Worm (Caenorhabditis elegans) whole organism, L4 larva: ENCODE results near the gene F26F2.11.

Experiments used
- dmd-9 ChIP-seq: fragments of 200-800 bp; sonication (Bioruptor generic); IDR thresholded peaks from 2 replicates; pipeline ENCODE4 v1.3.6; 2022; ENCODE audit warnings: missing genetic modification reagents, missing genetic modification characterization, missing compliant biosample characterization
- nhr-11 ChIP-seq: fragments of 150-350 bp; optimal IDR thresholded peaks from 2 replicates; lab custom pipeline; 2014; ENCODE audit warnings: missing biosample characterization, missing genetic modification characterization
- nhr-28 ChIP-seq: fragments of 150-350 bp; optimal IDR thresholded peaks from 2 replicates; lab custom pipeline; 2014; ENCODE audit warnings: missing biosample characterization, missing genetic modification characterization
- nhr-77 ChIP-seq: fragments of 150-350 bp; optimal IDR thresholded peaks from 2 replicates; lab custom pipeline; 2014; ENCODE audit warnings: missing biosample characterization, missing genetic modification characterization

ce11 chrV:20609494-20609893 is 13.9 kb upstream of the F26F2.11 start, which contains the start of gene grd-2:
- TF ChIP-seq nhr-28 (no peak), dmd-9 (GFP tag; lab: Robert Waterston, UW) (no peak), nhr-77 (tag; lab: Kevin White, UChicago) (no peak), nhr-11 (tag; lab: Kevin White, UChicago) (no peak)
